Fruit fly (Drosophila melanogaster) whole organism, embryonic: Measurements from ENCODE around the gene IntS10.

Experiments used
- Asciz ChIP-seq: fragments of 200-800 bp; sonication (Bioruptor generic); optimal IDR thresholded peaks from 2 replicates; lab custom pipeline; 2017; ENCODE audit warnings: missing biosample characterization, mild to moderate bottlenecking, missing genetic modification characterization, missing genetic modification reagents
- CG10274 ChIP-seq: fragments of 200-800 bp; sonication (Bioruptor generic); optimal IDR thresholded peaks from 3 replicates; lab custom pipeline; 2017; ENCODE audit warnings: missing biosample characterization, mild to moderate bottlenecking, missing genetic modification characterization
- CG10431 ChIP-seq: fragments of 200-800 bp; sonication (Bioruptor generic); optimal IDR thresholded peaks from 3 replicates; lab custom pipeline; 2018; ENCODE audit warnings: missing biosample characterization, mild to moderate bottlenecking, missing genetic modification characterization
- CG11723 ChIP-seq: fragments of 200-800 bp; sonication (Bioruptor generic); optimal IDR thresholded peaks from 2 replicates; lab custom pipeline; 2017; ENCODE audit warnings: missing biosample characterization, mild to moderate bottlenecking, missing genetic modification characterization
- CG13894 ChIP-seq: fragments of 200-800 bp; sonication (Bioruptor generic); optimal IDR thresholded peaks from 3 replicates; lab custom pipeline; 2018; ENCODE audit warnings: missing biosample characterization, mild to moderate bottlenecking, missing genetic modification characterization, moderate library complexity
- CG14710 ChIP-seq: fragments of 200-800 bp; sonication (Bioruptor generic); optimal IDR thresholded peaks from 3 replicates; lab custom pipeline; 2019; ENCODE audit warnings: missing biosample characterization, mild to moderate bottlenecking, missing genetic modification characterization, moderate library complexity
- CG14860 ChIP-seq: fragments of 200-800 bp; sonication (Bioruptor generic); IDR thresholded peaks from 3 replicates; pipeline ENCODE4 v1.3.6; 2022; ENCODE audit warnings: missing biosample characterization, missing genetic modification characterization; ENCODE audit not compliant: partially characterized antibody
- CG15601 ChIP-seq: fragments of 200-800 bp; sonication (Bioruptor generic); optimal IDR thresholded peaks from 3 replicates; lab custom pipeline; 2019; ENCODE audit warnings: missing biosample characterization, mild to moderate bottlenecking, missing genetic modification characterization, moderate library complexity
- CG15696 ChIP-seq: fragments of 200-800 bp; sonication (Bioruptor generic); optimal IDR thresholded peaks from 2 replicates; lab custom pipeline; 2019; ENCODE audit warnings: missing biosample characterization, mild to moderate bottlenecking, missing genetic modification characterization, moderate library complexity
- CG1647 ChIP-seq: fragments of 200-800 bp; sonication (Bioruptor generic); optimal IDR thresholded peaks from 3 replicates; lab custom pipeline; 2016; ENCODE audit warnings: missing biosample characterization, missing genetic modification characterization
- CG16779 ChIP-seq: fragments of 200-800 bp; sonication (Bioruptor generic); IDR thresholded peaks from 2 replicates; pipeline ENCODE4 v1.3.6; 2022; ENCODE audit warnings: missing biosample characterization, missing genetic modification characterization
- CG17802 ChIP-seq: fragments of 200-800 bp; sonication (Bioruptor generic); optimal IDR thresholded peaks from 2 replicates; lab custom pipeline; 2018; ENCODE audit warnings: missing biosample characterization, mild to moderate bottlenecking, missing genetic modification characterization, moderate library complexity
- CG32772 ChIP-seq: fragments of 200-800 bp; sonication (Bioruptor generic); IDR thresholded peaks from 2 replicates; pipeline ENCODE4 v1.3.6; 2022; ENCODE audit warnings: missing biosample characterization, missing genetic modification characterization
- CG3726 ChIP-seq: fragments of 200-800 bp; sonication (Bioruptor generic); IDR thresholded peaks from 3 replicates; pipeline ENCODE4, ENCODE4 v1.3.6; 2022; ENCODE audit warnings: missing biosample characterization, missing genetic modification characterization
- CG3838 ChIP-seq: fragments of 200-800 bp; sonication (Bioruptor generic); optimal IDR thresholded peaks from 3 replicates; lab custom pipeline; 2016; ENCODE audit warnings: missing biosample characterization, missing genetic modification characterization
- CG43689 ChIP-seq: fragments of 200-800 bp; sonication (Bioruptor generic); IDR thresholded peaks from 2 replicates; pipeline ENCODE4 v1.3.6; 2022; ENCODE audit warnings: missing biosample characterization, missing genetic modification characterization
- CG4820 ChIP-seq: fragments of 200-800 bp; sonication (Bioruptor generic); optimal IDR thresholded peaks from 3 replicates; lab custom pipeline; 2016; ENCODE audit warnings: missing biosample characterization, missing genetic modification characterization
- CG6254 ChIP-seq: fragments of 200-800 bp; sonication (Bioruptor generic); optimal IDR thresholded peaks from 3 replicates; lab custom pipeline; 2017; ENCODE audit warnings: mild to moderate bottlenecking, missing biosample characterization, missing genetic modification reagents, missing genetic modification characterization
- CG6683 ChIP-seq: fragments of 200-800 bp; sonication (Bioruptor generic); optimal IDR thresholded peaks from 2 replicates; lab custom pipeline; 2017; ENCODE audit warnings: missing biosample characterization, mild to moderate bottlenecking, missing genetic modification characterization, missing genetic modification reagents
- CG7928 ChIP-seq: fragments of 200-800 bp; sonication (Bioruptor generic); optimal IDR thresholded peaks from 2 replicates; lab custom pipeline; 2017; ENCODE audit warnings: missing biosample characterization, mild to moderate bottlenecking, missing genetic modification characterization
- CG8924 ChIP-seq: fragments of 200-800 bp; optimal IDR thresholded peaks from 3 replicates; lab custom pipeline; 2019; ENCODE audit warnings: missing biosample characterization, mild to moderate bottlenecking, missing genetic modification characterization, moderate library complexity
- Camta ChIP-seq: fragments of 200-800 bp; sonication (Bioruptor generic); optimal IDR thresholded peaks from 2 replicates; lab custom pipeline; 2016; ENCODE audit warnings: missing biosample characterization, missing genetic modification characterization
- D ChIP-seq, 2 experiments: fragments of 200-800 bp in 1 of 2; fragments of >200 bp in 1 of 2; sonication (Bioruptor generic) in 1 of 2; optimal IDR thresholded peaks; 2 replicates in 1 of 2; 3 replicates in 1 of 2; lab custom pipeline; 2017; ENCODE audit warnings: mild to moderate bottlenecking in 1 of 2, missing biosample characterization in 1 of 2, missing genetic modification characterization in 1 of 2, missing genetic modification reagents in 1 of 2
- Dad ChIP-seq: fragments of 200-800 bp; sonication (Bioruptor generic); optimal IDR thresholded peaks from 3 replicates; lab custom pipeline; 2016; ENCODE audit warnings: missing biosample characterization, missing genetic modification characterization
- Ets65A ChIP-seq: fragments of 200-800 bp; sonication (Bioruptor generic); peaks from one replicate; lab custom pipeline; 2016; ENCODE audit warnings: missing biosample characterization, missing genetic modification characterization
- H15 ChIP-seq: fragments of 200-800 bp; sonication (Bioruptor generic); IDR thresholded peaks from 3 replicates; pipeline ENCODE4 v1.3.6; 2022; ENCODE audit warnings: missing biosample characterization, missing genetic modification characterization
- HHEX ChIP-seq: fragments of 200-800 bp; sonication (Bioruptor generic); optimal IDR thresholded peaks from 3 replicates; lab custom pipeline; 2017; ENCODE audit warnings: missing biosample characterization, mild to moderate bottlenecking, missing genetic modification characterization, missing genetic modification reagents
- HLH3B ChIP-seq: fragments of 200-800 bp; sonication (Bioruptor generic); IDR thresholded peaks from 2 replicates; pipeline ENCODE4 v1.3.6; 2022; ENCODE audit warnings: missing biosample characterization, missing genetic modification characterization
- Mad ChIP-seq: fragments of 200-800 bp; sonication (Bioruptor generic); optimal IDR thresholded peaks from 2 replicates; lab custom pipeline; 2016; ENCODE audit warnings: missing biosample characterization, missing genetic modification characterization
- Max ChIP-seq: fragments of 200-800 bp; sonication (Bioruptor generic); optimal IDR thresholded peaks from 2 replicates; lab custom pipeline; 2016; ENCODE audit warnings: missing biosample characterization, mild to moderate bottlenecking, missing genetic modification characterization
- Mes4 ChIP-seq: fragments of 200-800 bp; sonication (Bioruptor generic); optimal IDR thresholded peaks from 2 replicates; lab custom pipeline; 2016; ENCODE audit warnings: missing biosample characterization, missing genetic modification characterization
- Mrtf ChIP-seq: fragments of 200-800 bp; sonication (Bioruptor generic); IDR thresholded peaks from 3 replicates; pipeline ENCODE4 v1.3.6; 2022; ENCODE audit warnings: missing biosample characterization, missing genetic modification characterization
- NfI ChIP-seq: fragments of 200-800 bp; sonication (Bioruptor generic); optimal IDR thresholded peaks from 3 replicates; lab custom pipeline; 2018; ENCODE audit warnings: missing biosample characterization, mild to moderate bottlenecking, missing genetic modification characterization, moderate library complexity
- Opbp ChIP-seq: fragments of 200-800 bp; sonication (Bioruptor generic); IDR thresholded peaks from 3 replicates; pipeline ENCODE4 v1.3.6; 2022; ENCODE audit warnings: missing biosample characterization, missing genetic modification characterization; ENCODE audit not compliant: partially characterized antibody
- Rfx ChIP-seq: fragments of 200-800 bp; sonication (Bioruptor generic); IDR thresholded peaks from 2 replicates; pipeline ENCODE4 v1.3.6; 2022; ENCODE audit warnings: missing biosample characterization, missing genetic modification characterization
- Usf ChIP-seq: fragments of 200-800 bp; sonication (Bioruptor generic); optimal IDR thresholded peaks from 2 replicates; lab custom pipeline; 2017; ENCODE audit warnings: missing genotype, missing biosample characterization, missing genetic modification characterization
- ap ChIP-seq: fragments of 200-800 bp; sonication (Bioruptor generic); IDR thresholded peaks from 2 replicates; pipeline ENCODE4 v1.3.6; 2022; ENCODE audit warnings: missing biosample characterization, missing genetic modification characterization
- bcd ChIP-seq: fragments of 200-800 bp; sonication (Bioruptor generic); optimal IDR thresholded peaks from 2 replicates; lab custom pipeline; 2017; ENCODE audit warnings: missing biosample characterization, mild to moderate bottlenecking, missing genetic modification characterization
- eyg ChIP-seq: fragments of 200-800 bp; sonication (Bioruptor generic); optimal IDR thresholded peaks from 3 replicates; lab custom pipeline; 2016; ENCODE audit warnings: missing biosample characterization, missing genetic modification characterization
- fd3F ChIP-seq: fragments of 200-800 bp; sonication (Bioruptor generic); optimal IDR thresholded peaks from 2 replicates; lab custom pipeline; 2018; ENCODE audit warnings: missing biosample characterization, mild to moderate bottlenecking, missing genetic modification characterization, moderate library complexity
- gt ChIP-seq: fragments of 200-800 bp; sonication (Bioruptor generic); IDR thresholded peaks from 2 replicates; pipeline ENCODE4 v1.3.6; 2022; ENCODE audit warnings: missing biosample characterization, missing genetic modification characterization
- hkb ChIP-seq, 2 experiments: fragments of 200-800 bp in 1 of 2; fragments of >200 bp in 1 of 2; sonication (Bioruptor generic) in 1 of 2; IDR thresholded peaks in 1 of 2; optimal IDR thresholded peaks in 1 of 2; 2 replicates each; pipeline versions ENCODE4 v1.3.6 to Lab custom; 2017 to 2022; ENCODE audit warnings: missing biosample characterization in 1 of 2, missing genetic modification characterization in 1 of 2
- jigr1 ChIP-seq: fragments of 200-800 bp; sonication (Bioruptor generic); IDR thresholded peaks from 3 replicates; pipeline ENCODE4 v1.3.6; 2022; ENCODE audit warnings: missing biosample characterization, missing genetic modification characterization
- jumu ChIP-seq: fragments of 200-800 bp; sonication (Bioruptor generic); optimal IDR thresholded peaks from 3 replicates; lab custom pipeline; 2016; ENCODE audit warnings: missing biosample characterization, missing genetic modification characterization
- nerfin-1 ChIP-seq: fragments of 200-800 bp; sonication (Bioruptor generic); optimal IDR thresholded peaks from 3 replicates; lab custom pipeline; 2019; ENCODE audit warnings: missing biosample characterization, mild to moderate bottlenecking, missing genetic modification characterization, moderate library complexity
- p53 ChIP-seq: fragments of 200-800 bp; sonication (Bioruptor generic); optimal IDR thresholded peaks from 2 replicates; lab custom pipeline; 2016; ENCODE audit warnings: missing biosample characterization, missing genetic modification characterization
- pho ChIP-seq: fragments of 200-800 bp; sonication (Bioruptor generic); optimal IDR thresholded peaks from 2 replicates; lab custom pipeline; 2016; ENCODE audit warnings: missing biosample characterization, missing genetic modification characterization
- phol ChIP-seq: fragments of 200-800 bp; sonication (Bioruptor generic); optimal IDR thresholded peaks from 3 replicates; lab custom pipeline; 2018; ENCODE audit warnings: missing biosample characterization, mild to moderate bottlenecking, missing genetic modification characterization, moderate library complexity
- sens ChIP-seq: fragments of 200-800 bp; sonication (Bioruptor generic); peaks from one replicate; lab custom pipeline; 2016; ENCODE audit warnings: missing biosample characterization, missing genetic modification characterization
- sna ChIP-seq: fragments of 200-800 bp; sonication (Bioruptor generic); IDR thresholded peaks from 2 replicates; pipeline ENCODE4 v1.3.6; 2022; ENCODE audit warnings: missing biosample characterization, missing genetic modification characterization; ENCODE audit not compliant: partially characterized antibody
- ssp ChIP-seq: fragments of 200-800 bp; sonication (Bioruptor generic); IDR thresholded peaks from 2 replicates; pipeline ENCODE4 v1.3.6; 2022; ENCODE audit warnings: missing biosample characterization, missing genetic modification characterization
- trem ChIP-seq: fragments of 200-800 bp; optimal IDR thresholded peaks from 3 replicates; lab custom pipeline; 2019; ENCODE audit warnings: missing biosample characterization, mild to moderate bottlenecking, missing genetic modification characterization, moderate library complexity

Gene IntS10

dm6 chr3L:3851847-3852246, 45.3 kb downstream of the IntS10 start (continued):
- TF ChIP-seq CG15696 (tag; lab: Kevin White, UChicago) (no peak), Mad (GFP tag; lab: Kevin White, UChicago) (no peak), Asciz (GFP tag; lab: Kevin White, UChicago) (no peak), CG32772 (GFP tag; lab: Robert Waterston, UW) (no peak), NfI (no peak), Usf (GFP tag; lab: Kevin White, UChicago) (no peak), hkb (optimal IDR thresholded peaks at IDR 0.05; lab: Kevin White, UChicago) (no peak), hkb (GFP tag; IDR thresholded peaks at IDR 0.05; lab: Robert Waterston, UW) (0 out of 2 replicates have a peak, but pooled peaks have one; percentile 9), CG6254 (GFP tag; lab: Kevin White, UChicago) (peak; percentile 42), ssp (GFP tag; lab: Robert Waterston, UW) (peak; percentile 39), H15 (GFP tag; lab: Robert Waterston, UW) (no peak), jigr1 (GFP tag; lab: Robert Waterston, UW) (no peak), Dad (GFP tag; lab: Kevin White, UChicago) (no peak), sna (GFP tag; lab: Robert Waterston, UW) (no peak), p53 (GFP tag; lab: Kevin White, UChicago) (peak; percentile 20), CG10274 (GFP tag; lab: Kevin White, UChicago) (no peak), Rfx (GFP tag; lab: Robert Waterston, UW) (peak; percentile 37; the same call in 1 of the 2 replicates), phol (tag; lab: Kevin White, UChicago) (peak; percentile 52), CG14710 (peak; percentile 40), Ets65A (GFP tag; lab: Kevin White, UChicago) (no peak), HHEX (GFP tag; lab: Kevin White, UChicago) (no peak), nerfin-1 (no peak), CG43689 (GFP tag; lab: Robert Waterston, UW) (no peak), CG16779 (GFP tag; lab: Robert Waterston, UW) (no peak), jumu (peak; percentile 11), CG7928 (GFP tag; lab: Kevin White, UChicago) (no peak), CG1647 (GFP tag; lab: Kevin White, UChicago) (peak; percentile 2), pho (GFP tag; lab: Kevin White, UChicago) (no peak), CG3838 (GFP tag; lab: Kevin White, UChicago) (no peak), gt (GFP tag; lab: Robert Waterston, UW) (no peak), bcd (GFP tag; lab: Kevin White, UChicago) (peak; percentile 21), Mrtf (GFP tag; lab: Robert Waterston, UW) (no peak), Opbp (no peak), CG6683 (no peak), ap (GFP tag; lab: Robert Waterston, UW) (no peak), CG11723 (no peak), fd3F (GFP tag; lab: Kevin White, UChicago) (no peak), eyg (no peak)

DNA sequence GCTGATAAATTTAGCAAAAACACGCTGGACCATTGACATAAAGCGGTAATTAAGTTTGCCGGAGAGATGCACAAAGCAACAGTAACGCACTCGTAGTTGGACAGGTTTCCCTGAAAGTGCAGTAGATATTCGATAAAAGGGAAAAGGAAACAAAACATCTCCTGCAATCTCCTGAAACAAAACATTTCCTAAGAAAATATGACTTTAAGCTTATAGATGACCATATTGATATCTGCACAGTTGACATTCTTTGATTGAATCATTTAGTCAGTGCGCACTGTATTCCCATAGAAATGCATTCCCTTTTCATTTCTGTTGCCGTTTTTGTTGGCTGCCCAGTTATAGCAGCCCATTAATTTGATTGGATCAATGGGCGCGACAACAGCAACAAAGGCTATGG, 46.3 kb downstream of the IntS10 start:
- TF ChIP-seq CG3726 (GFP tag; lab: Robert Waterston, UW) (no peak), Ets65A (GFP tag; lab: Kevin White, UChicago) (no peak), CG17802 (tag; lab: Kevin White, UChicago) (no peak), H15 (GFP tag; lab: Robert Waterston, UW) (peak; percentile 49; the same call in 1 of the 3 replicates), trem (tag; lab: Kevin White, UChicago) (no peak), CG10431 (no peak), CG4820 (GFP tag; lab: Kevin White, UChicago) (peak; percentile 25), CG13894 (tag; lab: Kevin White, UChicago) (no peak), Camta (GFP tag; lab: Kevin White, UChicago) (no peak), sens (GFP tag; lab: Kevin White, UChicago) (peak; percentile 85), Mes4 (GFP tag; lab: Kevin White, UChicago) (peak; percentile 55), Max (GFP tag; lab: Kevin White, UChicago) (no peak), D (optimal IDR thresholded peaks at IDR 0.05; lab: Kevin White, UChicago) (no peak), D (GFP tag; optimal IDR thresholded peaks at IDR 0.05; lab: Kevin White, UChicago) (peak; percentile 28), CG15601 (peak; percentile 56), CG14860 (no peak), CG8924 (tag; lab: Kevin White, UChicago) (peak; percentile 56), HLH3B (GFP tag; lab: Robert Waterston, UW) (peak; percentile 60)
